Fruit fly (Drosophila melanogaster) whole organism, embryonic: ENCODE data around the gene CG43085.

ENCODE experiments used
- Abd-B ChIP-seq: fragments of 200-800 bp; sonication (Bioruptor generic); optimal IDR thresholded peaks from 2 replicates; lab custom pipeline; 2018; ENCODE audit warnings: missing biosample characterization, mild to moderate bottlenecking, missing genetic modification characterization, moderate library complexity
- CG10543 ChIP-seq: fragments of 200-800 bp; sonication (Bioruptor generic); optimal IDR thresholded peaks from 3 replicates; lab custom pipeline; 2017; ENCODE audit warnings: missing biosample characterization, mild to moderate bottlenecking, missing genetic modification characterization, moderate library complexity
- CG12236 ChIP-seq: fragments of 200-800 bp; sonication (Bioruptor generic); optimal IDR thresholded peaks from 2 replicates; lab custom pipeline; 2016; ENCODE audit warnings: missing biosample characterization, missing genetic modification characterization
- CG14050 ChIP-seq: fragments of 200-800 bp; sonication (Bioruptor generic); IDR thresholded peaks from 3 replicates; pipeline ENCODE4 v1.3.6; 2022; ENCODE audit warnings: missing biosample characterization, missing genetic modification characterization
- CG14441 ChIP-seq: fragments of 200-800 bp; sonication (Bioruptor generic); IDR thresholded peaks from 2 replicates; pipeline ENCODE4 v1.3.6; 2022; ENCODE audit warnings: missing biosample characterization, missing genetic modification characterization
- CG15514 ChIP-seq: fragments of 200-800 bp; sonication (Bioruptor generic); optimal IDR thresholded peaks from 3 replicates; lab custom pipeline; 2017; ENCODE audit warnings: missing biosample characterization, missing genetic modification characterization, mild to moderate bottlenecking, moderate library complexity, missing genetic modification reagents
- CG17802 ChIP-seq: fragments of 200-800 bp; sonication (Bioruptor generic); optimal IDR thresholded peaks from 2 replicates; lab custom pipeline; 2018; ENCODE audit warnings: missing biosample characterization, mild to moderate bottlenecking, missing genetic modification characterization, moderate library complexity
- CG2120 ChIP-seq: fragments of 200-800 bp; sonication (Bioruptor generic); optimal IDR thresholded peaks from 3 replicates; lab custom pipeline; 2016; ENCODE audit warnings: missing biosample characterization, missing genetic modification characterization
- CG33213 ChIP-seq: fragments of 200-800 bp; sonication (Bioruptor generic); optimal IDR thresholded peaks from 3 replicates; lab custom pipeline; 2016; ENCODE audit warnings: missing biosample characterization, missing genetic modification characterization
- CG42726 ChIP-seq: fragments of 200-800 bp; sonication (Bioruptor generic); IDR thresholded peaks from 2 replicates; pipeline ENCODE4 v1.3.6; 2022; ENCODE audit warnings: missing biosample characterization, missing genetic modification characterization; ENCODE audit not compliant: partially characterized antibody
- CG6254 ChIP-seq: fragments of 200-800 bp; sonication (Bioruptor generic); optimal IDR thresholded peaks from 3 replicates; lab custom pipeline; 2017; ENCODE audit warnings: mild to moderate bottlenecking, missing biosample characterization, missing genetic modification reagents, missing genetic modification characterization
- CG6765 ChIP-seq: fragments of 200-800 bp; sonication (Bioruptor generic); optimal IDR thresholded peaks from 3 replicates; lab custom pipeline; 2017; ENCODE audit warnings: missing biosample characterization, mild to moderate bottlenecking, missing genetic modification characterization
- CG7786 ChIP-seq: fragments of 200-800 bp; sonication (Bioruptor generic); optimal IDR thresholded peaks from 2 replicates; lab custom pipeline; 2016; ENCODE audit warnings: missing biosample characterization, missing genetic modification characterization
- CG8359 ChIP-seq: fragments of 200-800 bp; sonication (Bioruptor generic); optimal IDR thresholded peaks from 2 replicates; lab custom pipeline; 2017; ENCODE audit warnings: missing biosample characterization, mild to moderate bottlenecking, missing genetic modification characterization, borderline replicate concordance
- CG8478 ChIP-seq: fragments of >200 bp; optimal IDR thresholded peaks from 2 replicates; lab custom pipeline; 2018
- Camta ChIP-seq: fragments of 200-800 bp; sonication (Bioruptor generic); optimal IDR thresholded peaks from 2 replicates; lab custom pipeline; 2016; ENCODE audit warnings: missing biosample characterization, missing genetic modification characterization
- CoRest ChIP-seq: fragments of 200-800 bp; sonication (Bioruptor generic); optimal IDR thresholded peaks from 3 replicates; lab custom pipeline; 2018; ENCODE audit warnings: missing biosample characterization, mild to moderate bottlenecking, missing genetic modification characterization, moderate library complexity
- D ChIP-seq, 2 experiments: fragments of 200-800 bp in 1 of 2; fragments of >200 bp in 1 of 2; sonication (Bioruptor generic) in 1 of 2; optimal IDR thresholded peaks; 2 replicates in 1 of 2; 3 replicates in 1 of 2; lab custom pipeline; 2017; ENCODE audit warnings: mild to moderate bottlenecking in 1 of 2, missing biosample characterization in 1 of 2, missing genetic modification characterization in 1 of 2, missing genetic modification reagents in 1 of 2
- Deaf1 ChIP-seq: fragments of 200-800 bp; optimal IDR thresholded peaks from 3 replicates; lab custom pipeline; 2019; ENCODE audit warnings: missing biosample characterization, mild to moderate bottlenecking, missing genetic modification characterization, moderate library complexity
- ERR ChIP-seq: fragments of 200-800 bp; sonication (Bioruptor generic); optimal IDR thresholded peaks from 2 replicates; lab custom pipeline; 2016; ENCODE audit warnings: missing biosample characterization, missing genetic modification characterization
- Ets97D ChIP-seq: fragments of 200-800 bp; sonication (Bioruptor generic); optimal IDR thresholded peaks from 3 replicates; lab custom pipeline; 2016; ENCODE audit warnings: missing biosample characterization, missing genetic modification characterization
- Med ChIP-seq: fragments of 200-800 bp; sonication (Bioruptor generic); peaks from one replicate; lab custom pipeline; 2016; ENCODE audit warnings: missing biosample characterization, missing genetic modification characterization, mild to moderate bottlenecking, inconsistent platforms, moderate library complexity
- NFAT ChIP-seq: fragments of 200-800 bp; sonication (Bioruptor generic); IDR thresholded peaks from 2 replicates; pipeline ENCODE4 v1.3.6; 2022; ENCODE audit warnings: missing biosample characterization, missing genetic modification characterization
- Oli ChIP-seq: fragments of 200-800 bp; sonication (Bioruptor generic); optimal IDR thresholded peaks from 2 replicates; lab custom pipeline; 2018; ENCODE audit warnings: missing biosample characterization, mild to moderate bottlenecking, missing genetic modification characterization, moderate library complexity
- Poxn ChIP-seq: fragments of 200-800 bp; sonication (Bioruptor generic); IDR thresholded peaks from 2 replicates; pipeline ENCODE4 v1.3.6; 2022; ENCODE audit warnings: missing biosample characterization, missing genetic modification characterization
- Sry-β ChIP-seq: fragments of 200-800 bp; sonication (Bioruptor generic); optimal IDR thresholded peaks from 2 replicates; lab custom pipeline; 2018; ENCODE audit warnings: missing biosample characterization, mild to moderate bottlenecking, missing genetic modification characterization, moderate library complexity
- Stat92E ChIP-seq, 3 experiments: fragments of >200 bp in 2 of 3; fragments of 200-800 bp in 1 of 3; sonication (Bioruptor generic) in 1 of 3; optimal IDR thresholded peaks; 2 replicates each; lab custom pipeline; 2017 to 2019; ENCODE audit warnings: missing biosample characterization in 3 of 3, missing genetic modification characterization in 3 of 3, mild to moderate bottlenecking in 1 of 3, moderate library complexity in 1 of 3
- TFAM ChIP-seq: fragments of 200-800 bp; sonication (Bioruptor generic); optimal IDR thresholded peaks from 2 replicates; lab custom pipeline; 2017; ENCODE audit warnings: missing biosample characterization, missing genetic modification characterization, inconsistent platforms
- Trl ChIP-seq, 3 experiments: fragments of >200 bp in 2 of 3; fragments of 200-800 bp in 1 of 3; sonication (Bioruptor generic) in 1 of 3; optimal IDR thresholded peaks; 2 replicates in 1 of 3; 3 replicates in 2 of 3; lab custom pipeline; 2016 to 2017; ENCODE audit warnings: missing biosample characterization in 1 of 3, missing genetic modification characterization in 1 of 3
- Xbp1 ChIP-seq: fragments of 200-800 bp; sonication (Bioruptor generic); optimal IDR thresholded peaks from 3 replicates; lab custom pipeline; 2016; ENCODE audit warnings: missing biosample characterization, mild to moderate bottlenecking, missing genetic modification characterization
- Xrp1 ChIP-seq: fragments of 200-800 bp; sonication (Bioruptor generic); IDR thresholded peaks from 2 replicates; pipeline ENCODE4 v1.3.6; 2022; ENCODE audit warnings: missing biosample characterization, missing genetic modification characterization
- YL-1 ChIP-seq: fragments of 200-800 bp; sonication (Bioruptor generic); optimal IDR thresholded peaks from 3 replicates; lab custom pipeline; 2017; ENCODE audit warnings: missing biosample characterization, mild to moderate bottlenecking, missing genetic modification characterization
- corto ChIP-seq: fragments of 200-800 bp; sonication (Bioruptor generic); optimal IDR thresholded peaks from 2 replicates; lab custom pipeline; 2016; ENCODE audit warnings: missing biosample characterization, mild to moderate bottlenecking, missing genetic modification characterization, moderate library complexity
- disco-r ChIP-seq: fragments of 200-800 bp; sonication (Bioruptor generic); optimal IDR thresholded peaks from 2 replicates; lab custom pipeline; 2016; ENCODE audit warnings: missing biosample characterization, missing genetic modification characterization
- dmrt11E ChIP-seq: fragments of 200-800 bp; sonication (Bioruptor generic); optimal IDR thresholded peaks from 3 replicates; lab custom pipeline; 2018; ENCODE audit warnings: missing biosample characterization, mild to moderate bottlenecking, missing genetic modification characterization, moderate library complexity
- dpn ChIP-seq, 2 experiments: fragments of 200-800 bp; sonication (Bioruptor generic); optimal IDR thresholded peaks; 3 replicates each; lab custom pipeline; 2016; ENCODE audit warnings: missing biosample characterization in 2 of 2, missing genetic modification characterization in 2 of 2
- ems ChIP-seq: fragments of 200-800 bp; sonication (Bioruptor generic); optimal IDR thresholded peaks from 3 replicates; lab custom pipeline; 2016; ENCODE audit warnings: missing biosample characterization, missing genetic modification characterization
- gro ChIP-seq: fragments of 200-800 bp; sonication (Bioruptor generic); optimal IDR thresholded peaks from 2 replicates; lab custom pipeline; 2016; ENCODE audit warnings: missing biosample characterization, missing genetic modification characterization
- gsb ChIP-seq: fragments of 200-800 bp; sonication (Bioruptor generic); IDR thresholded peaks from 2 replicates; pipeline ENCODE4 v1.3.6; 2022; ENCODE audit warnings: missing biosample characterization, missing genetic modification characterization
- h ChIP-seq: fragments of >200 bp; optimal IDR thresholded peaks from 2 replicates; lab custom pipeline; 2017
- her ChIP-seq: fragments of 200-800 bp; sonication (Bioruptor generic); optimal IDR thresholded peaks from 2 replicates; lab custom pipeline; 2016; ENCODE audit warnings: missing biosample characterization, missing genetic modification characterization
- insv ChIP-seq, 2 experiments: fragments of 200-800 bp; sonication (Bioruptor generic); optimal IDR thresholded peaks; 3 replicates each; lab custom pipeline; 2016 to 2018; ENCODE audit warnings: missing biosample characterization in 2 of 2, missing genetic modification characterization in 2 of 2
- ken ChIP-seq: fragments of 200-800 bp; sonication (Bioruptor generic); IDR thresholded peaks from 3 replicates; pipeline ENCODE4 v1.3.6; 2022; ENCODE audit warnings: missing biosample characterization, missing genetic modification characterization
- luna ChIP-seq: fragments of 200-800 bp; sonication (Bioruptor generic); optimal IDR thresholded peaks from 2 replicates; lab custom pipeline; 2016; ENCODE audit warnings: missing biosample characterization, missing genetic modification characterization
- onecut ChIP-seq: fragments of 200-800 bp; sonication (Bioruptor generic); IDR thresholded peaks from 2 replicates; pipeline ENCODE4 v1.3.6; 2022; ENCODE audit warnings: missing biosample characterization, missing genetic modification characterization
- pzg ChIP-seq: fragments of 200-800 bp; sonication (Bioruptor generic); optimal IDR thresholded peaks from 3 replicates; lab custom pipeline; 2018; ENCODE audit warnings: missing biosample characterization, mild to moderate bottlenecking, missing genetic modification characterization, moderate library complexity
- run ChIP-seq: fragments of 200-800 bp; sonication (Bioruptor generic); optimal IDR thresholded peaks from 3 replicates; lab custom pipeline; 2018; ENCODE audit warnings: missing biosample characterization, mild to moderate bottlenecking, missing genetic modification characterization
- scrt ChIP-seq: fragments of 200-800 bp; sonication (Bioruptor generic); optimal IDR thresholded peaks from 2 replicates; lab custom pipeline; 2018; ENCODE audit warnings: missing biosample characterization, mild to moderate bottlenecking, missing genetic modification characterization, moderate library complexity
- slp2 ChIP-seq: fragments of 200-800 bp; sonication (Bioruptor generic); optimal IDR thresholded peaks from 2 replicates; lab custom pipeline; 2016; ENCODE audit warnings: missing biosample characterization, missing genetic modification characterization

The CG43085 gene

dm6 chr3L:17596897-17597296, 49.6 kb downstream of the CG43085 start (continued):
- TF ChIP-seq dmrt11E (no peak), CG6254 (GFP tag; lab: Kevin White, UChicago) (no peak), CG33213 (GFP tag; lab: Kevin White, UChicago) (peak; percentile 56), Abd-B (GFP tag; lab: Kevin White, UChicago) (peak; percentile 10), CG15514 (GFP tag; lab: Kevin White, UChicago) (peak; percentile 50), CG2120 (GFP tag; lab: Kevin White, UChicago) (peak; percentile 50), Trl (optimal IDR thresholded peaks at IDR 0.05; lab: Kevin White, UChicago) (no peak), Trl (GFP tag; optimal IDR thresholded peaks at IDR 0.05; lab: Kevin White, UChicago) (peak; percentile 25), CG8478 (lab: Kevin White, UChicago) (peak; percentile 78), Xrp1 (GFP tag; lab: Robert Waterston, UW) (no peak), ems (no peak), h (lab: Kevin White, UChicago) (no peak), gro (GFP tag; lab: Kevin White, UChicago) (peak; percentile 77), her (GFP tag; lab: Kevin White, UChicago) (no peak), CG17802 (no peak), CG12236 (GFP tag; lab: Kevin White, UChicago) (no peak), CoRest (tag; lab: Kevin White, UChicago) (peak; percentile 23), CG42726 (peak; percentile 81), pzg (GFP tag; lab: Kevin White, UChicago) (peak; percentile 65), Ets97D (GFP tag; lab: Kevin White, UChicago) (peak; percentile 42), luna (GFP tag; lab: Kevin White, UChicago) (peak; percentile 27), dpn (GFP tag; optimal IDR thresholded peaks at IDR 0.05; lab: Kevin White, UChicago) (peak; percentile 36 to 45), insv (GFP tag; optimal IDR thresholded peaks at IDR 0.05; lab: Kevin White, UChicago) (peak in 1 of 2 experiments; percentile 38), Poxn (GFP tag; lab: Robert Waterston, UW) (no peak)

DNA sequence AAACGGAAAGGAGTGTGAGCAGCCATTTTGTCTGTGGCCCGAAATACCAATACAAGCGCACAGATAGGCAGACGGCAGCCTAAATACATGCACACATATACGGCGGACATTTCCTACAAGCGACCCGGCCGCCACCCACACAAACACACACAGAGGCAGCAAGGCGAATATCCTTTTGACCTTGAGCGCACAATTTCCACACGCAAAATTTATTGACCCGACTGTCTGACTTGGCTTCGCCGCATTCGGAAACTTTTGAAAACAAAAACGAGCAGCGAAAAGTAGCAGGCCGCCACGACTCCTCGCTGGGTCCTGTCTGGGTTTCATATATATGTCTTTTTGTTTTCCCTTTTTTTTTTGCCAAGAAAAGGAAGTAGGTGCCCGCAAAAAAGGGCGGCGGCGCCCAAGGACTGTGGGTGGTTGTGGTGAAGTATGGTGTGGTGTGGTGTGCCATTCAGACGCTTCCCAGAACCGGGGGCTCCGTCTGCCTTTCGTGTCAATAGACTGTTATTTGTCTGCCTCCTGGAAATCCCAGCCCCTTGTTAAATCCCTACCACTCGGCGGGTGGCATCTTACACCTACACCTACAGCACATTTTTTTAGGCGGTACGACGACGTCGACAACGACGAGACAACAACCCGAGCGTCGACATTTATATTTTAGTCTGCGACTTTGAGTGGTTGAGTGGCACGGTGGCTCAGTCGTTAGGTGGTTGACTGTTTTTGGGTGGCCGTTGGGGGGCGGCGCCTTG, 50.6 kb downstream of the CG43085 start:
- TF ChIP-seq Med (GFP tag; lab: Kevin White, UChicago) (peak; percentile 86), run (no peak), Oli (tag; lab: Kevin White, UChicago) (no peak), Stat92E (GFP tag; optimal IDR thresholded peaks at IDR 0.05; lab: Kevin White, UChicago) (no peak), slp2 (GFP tag; lab: Kevin White, UChicago) (no peak), Xbp1 (GFP tag; lab: Kevin White, UChicago) (no peak), D (optimal IDR thresholded peaks at IDR 0.05; lab: Kevin White, UChicago) (no peak), D (GFP tag; optimal IDR thresholded peaks at IDR 0.05; lab: Kevin White, UChicago) (no peak), CG10543 (GFP tag; lab: Kevin White, UChicago) (peak; percentile 21), ERR (peak; percentile 58), corto (no peak), Deaf1 (tag; lab: Kevin White, UChicago) (peak; percentile 38), ken (GFP tag; lab: Robert Waterston, UW) (no peak), scrt (GFP tag; lab: Kevin White, UChicago) (no peak), Sry-β (no peak), YL-1 (GFP tag; lab: Kevin White, UChicago) (no peak), CG14050 (GFP tag; lab: Robert Waterston, UW) (no peak), CG6765 (no peak), CG7786 (GFP tag; lab: Kevin White, UChicago) (no peak), CG8359 (GFP tag; lab: Kevin White, UChicago) (no peak), onecut (peak; percentile 14; the same call in 1 of the 2 replicates), disco-r (no peak), NFAT (no peak), CG14441 (no peak), dpn (GFP tag; optimal IDR thresholded peaks at IDR 0.05; lab: Kevin White, UChicago) (no peak), TFAM (no peak), gsb (GFP tag; lab: Robert Waterston, UW) (no peak), Camta (GFP tag; lab: Kevin White, UChicago) (no peak)
